Worm (Caenorhabditis elegans) whole organism, L4/young adult: ENCODE data around the gene C07A12.7.

Experiments
- W03F9.2 ChIP-seq: fragments of 150-350 bp; optimal IDR thresholded peaks from 2 replicates; lab custom pipeline; 2014; ENCODE audit warnings: missing biosample characterization, missing genetic modification characterization
- him-1 ChIP-seq: sonication (generic microtip); optimal IDR thresholded peaks from 2 replicates; lab custom pipeline; 2016; ENCODE audit warnings: missing genotype, missing genetic modification reagents, missing genetic modification characterization, missing compliant biosample characterization

DNA sequence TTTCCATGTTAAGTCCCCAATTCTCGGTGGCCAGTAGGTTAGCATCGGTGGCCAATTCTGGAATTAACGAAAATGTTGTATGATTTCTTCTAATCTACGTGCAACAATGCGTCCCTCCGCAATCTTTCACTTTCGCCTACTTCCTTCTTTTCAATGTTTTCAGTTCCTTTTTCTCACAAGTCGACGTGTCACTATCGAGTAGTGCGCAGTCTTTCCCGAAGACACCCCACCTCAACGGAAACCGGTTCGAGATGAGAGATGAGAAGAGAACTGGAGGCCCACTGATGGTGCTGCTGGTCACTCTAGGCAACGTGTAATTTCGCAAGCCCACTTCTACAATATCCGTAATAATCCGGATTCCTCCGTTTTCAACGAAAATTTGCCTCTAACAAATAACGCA is 2.0 kb downstream of the C07A12.7 start:
- TF ChIP-seq W03F9.2 (no peak), him-1 (tag; lab: Kevin White, UChicago) (no peak)
